Worm (Caenorhabditis elegans) whole organism, young adult: ENCODE results near the gene Y22D7AL.4.

Source experiments
- B0261.1 ChIP-seq: sonication (generic microtip); optimal IDR thresholded peaks from 2 replicates; lab custom pipeline; 2016; ENCODE audit warnings: mild to moderate bottlenecking, missing genetic modification characterization, moderate library complexity, missing compliant biosample characterization
- B0336.3 ChIP-seq: fragments of 200-800 bp; sonication (Bioruptor generic); IDR thresholded peaks from 2 replicates; pipeline ENCODE4 v1.3.6; 2022; ENCODE audit warnings: missing genetic modification characterization, missing compliant biosample characterization
- D2030.7 ChIP-seq: fragments of 200-800 bp; sonication (Bioruptor generic); IDR thresholded peaks from 2 replicates; pipeline ENCODE4 v1.3.6; 2022; ENCODE audit warnings: missing genetic modification reagents, missing genetic modification characterization, missing compliant biosample characterization
- K12H6.12 ChIP-seq: fragments of 200-800 bp; sonication (Bioruptor generic); optimal IDR thresholded peaks from 2 replicates; lab custom pipeline; 2018; ENCODE audit warnings: mild to moderate bottlenecking, missing genetic modification characterization, missing compliant biosample characterization
- T07F8.4 ChIP-seq: sonication (generic microtip); optimal IDR thresholded peaks from 2 replicates; lab custom pipeline; 2016; ENCODE audit warnings: mild to moderate bottlenecking, missing genetic modification characterization, moderate library complexity, missing compliant biosample characterization
- T26A5.8 ChIP-seq: sonication (generic microtip); optimal IDR thresholded peaks from 2 replicates; lab custom pipeline; 2016; ENCODE audit warnings: missing genetic modification characterization, missing compliant biosample characterization
- Y56A3A.18 ChIP-seq: fragments of 200-800 bp; sonication (Bioruptor generic); IDR thresholded peaks from 2 replicates; pipeline ENCODE4 v1.3.6; 2022; ENCODE audit warnings: missing genetic modification reagents, missing genetic modification characterization, missing compliant biosample characterization
- Y79H2A.3 ChIP-seq: fragments of 200-800 bp; sonication (Bioruptor generic); conservative IDR thresholded peaks from 2 replicates; pipeline ENCODE4 v1.3.6; 2022; ENCODE audit warnings: missing genetic modification reagents, missing genetic modification characterization, missing compliant biosample characterization
- Y95B8A.8 ChIP-seq: fragments of 200-800 bp; sonication (Bioruptor generic); IDR thresholded peaks from 2 replicates; pipeline ENCODE4 v1.3.6; 2022; ENCODE audit warnings: missing genetic modification reagents, missing genetic modification characterization, missing compliant biosample characterization
- ama-1 ChIP-seq, 3 experiments: fragments of 150-350 bp in 1 of 3; sonication (generic microtip) in 2 of 3; optimal IDR thresholded peaks; 2 replicates each; lab custom pipeline; 2014 to 2018; ENCODE audit warnings: missing biosample characterization in 2 of 3, missing genetic modification characterization in 2 of 3, missing genetic modification reagents in 2 of 3
- aptf-2 ChIP-seq: fragments of 200-800 bp; sonication (Bioruptor generic); conservative IDR thresholded peaks from 2 replicates; pipeline ENCODE4 v1.3.6; 2022; ENCODE audit warnings: missing genetic modification reagents, missing genetic modification characterization, missing compliant biosample characterization
- athp-1 ChIP-seq: sonication (generic microtip); optimal IDR thresholded peaks from 2 replicates; lab custom pipeline; 2017; ENCODE audit warnings: mild to moderate bottlenecking, missing genetic modification characterization, missing compliant biosample characterization
- attf-3 ChIP-seq: fragments of 200-800 bp; sonication (Bioruptor generic); conservative IDR thresholded peaks from 2 replicates; pipeline ENCODE4 v1.3.6; 2022; ENCODE audit warnings: missing genetic modification reagents, missing genetic modification characterization, missing compliant biosample characterization
- attf-5 ChIP-seq: fragments of 200-800 bp; sonication (Bioruptor generic); optimal IDR thresholded peaks from 2 replicates; lab custom pipeline; 2018; ENCODE audit warnings: mild to moderate bottlenecking, missing genetic modification characterization, missing compliant biosample characterization
- cebp-2 ChIP-seq: fragments of 200-800 bp; sonication (Bioruptor generic); IDR thresholded peaks from 2 replicates; pipeline ENCODE4 v1.3.6; 2022; ENCODE audit warnings: missing genetic modification characterization, missing compliant biosample characterization
- ceh-100 ChIP-seq: fragments of 200-800 bp; sonication (Bioruptor generic); IDR thresholded peaks from 2 replicates; pipeline ENCODE4 v1.3.6; 2022; ENCODE audit warnings: missing genetic modification reagents, missing genetic modification characterization, missing compliant biosample characterization
- ceh-27 ChIP-seq: fragments of 200-800 bp; sonication (Bioruptor generic); optimal IDR thresholded peaks from 2 replicates; lab custom pipeline; 2018; ENCODE audit warnings: mild to moderate bottlenecking, missing genetic modification characterization, moderate library complexity, missing compliant biosample characterization
- chd-7 ChIP-seq: sonication (generic microtip); optimal IDR thresholded peaks from 2 replicates; lab custom pipeline; 2016; ENCODE audit warnings: mild to moderate bottlenecking, missing genetic modification characterization, moderate library complexity, missing compliant biosample characterization
- die-1 ChIP-seq: sonication (generic microtip); optimal IDR thresholded peaks from 2 replicates; lab custom pipeline; 2016; ENCODE audit warnings: missing genotype, mild to moderate bottlenecking, missing genetic modification characterization, missing compliant biosample characterization
- dpl-1 ChIP-seq: fragments of 150-350 bp; optimal IDR thresholded peaks from 2 replicates; lab custom pipeline; 2014; ENCODE audit warnings: missing biosample characterization, missing genetic modification reagents, missing genetic modification characterization
- efl-1 ChIP-seq: fragments of 150-350 bp; optimal IDR thresholded peaks from 2 replicates; lab custom pipeline; 2014; ENCODE audit warnings: missing biosample characterization, missing genetic modification reagents, missing genetic modification characterization
- ekl-4 ChIP-seq: fragments of 200-800 bp; sonication (Bioruptor generic); IDR thresholded peaks from 2 replicates; pipeline ENCODE4 v1.3.6; 2022; ENCODE audit warnings: missing genetic modification reagents, missing genetic modification characterization, missing compliant biosample characterization
- fkh-3 ChIP-seq: sonication (generic microtip); optimal IDR thresholded peaks from 2 replicates; lab custom pipeline; 2016; ENCODE audit warnings: mild to moderate bottlenecking, missing genetic modification characterization, missing compliant biosample characterization
- hlh-26 ChIP-seq: fragments of 200-800 bp; sonication (Bioruptor generic); conservative IDR thresholded peaks from 2 replicates; pipeline ENCODE4 v1.3.6; 2022; ENCODE audit warnings: missing genetic modification reagents, missing genetic modification characterization, missing compliant biosample characterization
- hmg-1.2 ChIP-seq: fragments of 200-800 bp; sonication (Bioruptor generic); IDR thresholded peaks from 2 replicates; pipeline ENCODE4 v1.3.6; 2022; ENCODE audit warnings: missing genetic modification reagents, missing genetic modification characterization, missing compliant biosample characterization
- hrde-1 ChIP-seq: sonication (generic microtip); optimal IDR thresholded peaks from 2 replicates; lab custom pipeline; 2016; ENCODE audit warnings: missing genetic modification characterization, mild to moderate bottlenecking, missing compliant biosample characterization, moderate library complexity, missing genotype, missing genetic modification reagents, borderline replicate concordance
- lag-1 ChIP-seq: fragments of 200-800 bp; sonication (Bioruptor generic); IDR thresholded peaks from 2 replicates; pipeline ENCODE4 v1.3.6; 2022; ENCODE audit warnings: missing genetic modification reagents, missing genetic modification characterization, missing compliant biosample characterization
- let-526 ChIP-seq: fragments of 200-800 bp; sonication (Bioruptor generic); IDR thresholded peaks from 2 replicates; pipeline ENCODE4 v1.3.6; 2022; ENCODE audit warnings: missing genetic modification reagents, missing genetic modification characterization, missing compliant biosample characterization
- lin-35 ChIP-seq, 3 experiments: fragments of 150-350 bp in 2 of 3; sonication (generic microtip) in 1 of 3; optimal IDR thresholded peaks; 2 replicates each; lab custom pipeline; 2014 to 2018; ENCODE audit warnings: missing biosample characterization in 3 of 3, missing genetic modification characterization in 3 of 3, missing genetic modification reagents in 3 of 3
- lir-1 ChIP-seq: fragments of 200-800 bp; sonication (Bioruptor generic); conservative IDR thresholded peaks from 2 replicates; pipeline ENCODE4 v1.3.6; 2022; ENCODE audit warnings: missing genetic modification reagents, missing genetic modification characterization, missing compliant biosample characterization
- lsy-27 ChIP-seq: sonication (generic microtip); optimal IDR thresholded peaks from 2 replicates; lab custom pipeline; 2017; ENCODE audit warnings: missing genetic modification characterization, mild to moderate bottlenecking, missing compliant biosample characterization, antibody characterized with exemption, missing genotype, borderline replicate concordance; ENCODE audit not compliant: insufficient read depth
- madf-8 ChIP-seq: fragments of 200-800 bp; sonication (Bioruptor generic); conservative IDR thresholded peaks from 2 replicates; pipeline ENCODE4 v1.3.6; 2022; ENCODE audit warnings: missing genetic modification reagents, missing genetic modification characterization, missing compliant biosample characterization
- mxl-1 ChIP-seq: sonication (generic microtip); optimal IDR thresholded peaks from 2 replicates; lab custom pipeline; 2016; ENCODE audit warnings: missing genetic modification characterization, missing compliant biosample characterization
- nhr-80 ChIP-seq: sonication (generic microtip); optimal IDR thresholded peaks from 2 replicates; lab custom pipeline; 2016; ENCODE audit warnings: missing genetic modification characterization, missing compliant biosample characterization
- nhr-90 ChIP-seq: sonication (generic microtip); optimal IDR thresholded peaks from 2 replicates; lab custom pipeline; 2016; ENCODE audit warnings: missing genotype, mild to moderate bottlenecking, missing genetic modification characterization, missing compliant biosample characterization
- rpc-1 ChIP-seq, 2 experiments: fragments of 150-350 bp in 1 of 2; sonication (generic microtip) in 1 of 2; optimal IDR thresholded peaks; 2 replicates each; lab custom pipeline; 2014 to 2018; ENCODE audit warnings: missing biosample characterization in 1 of 2, missing genetic modification characterization in 1 of 2, missing genetic modification reagents in 1 of 2, missing genotype in 1 of 2
- snpc-1.1 ChIP-seq: sonication (generic microtip); optimal IDR thresholded peaks from 2 replicates; lab custom pipeline; 2017; ENCODE audit warnings: missing genetic modification characterization, mild to moderate bottlenecking, missing compliant biosample characterization, antibody characterized with exemption, moderate library complexity, missing genotype, missing genetic modification reagents; ENCODE audit not compliant: insufficient read depth
- snpc-1.3 ChIP-seq: sonication (generic microtip); optimal IDR thresholded peaks from 2 replicates; lab custom pipeline; 2017; ENCODE audit warnings: missing genetic modification characterization, mild to moderate bottlenecking, missing compliant biosample characterization, antibody characterized with exemption, moderate library complexity, missing genotype, missing genetic modification reagents; ENCODE audit not compliant: insufficient read depth
- snpc-4 ChIP-seq, 5 experiments: fragments of 150-350 bp in 1 of 5; sonication (generic microtip) in 4 of 5; optimal IDR thresholded peaks; 2 replicates each; lab custom pipeline; 2014 to 2018; ENCODE audit warnings: missing genetic modification characterization in 5 of 5, missing biosample characterization in 3 of 5, antibody characterized with exemption in 2 of 5, mild to moderate bottlenecking in 2 of 5, missing compliant biosample characterization in 2 of 5, missing genotype in 2 of 5, moderate library complexity in 2 of 5, missing genetic modification reagents in 1 of 5
- sptf-2 ChIP-seq: fragments of 200-800 bp; sonication (Bioruptor generic); optimal IDR thresholded peaks from 2 replicates; lab custom pipeline; 2018; ENCODE audit warnings: mild to moderate bottlenecking, missing genetic modification characterization, missing compliant biosample characterization
- tlf-1 ChIP-seq: fragments of 200-800 bp; sonication (Bioruptor generic); optimal IDR thresholded peaks from 2 replicates; lab custom pipeline; 2018; ENCODE audit warnings: mild to moderate bottlenecking, missing genetic modification characterization, missing compliant biosample characterization
- unc-62 ChIP-seq: fragments of 150-350 bp; optimal IDR thresholded peaks from 2 replicates; lab custom pipeline; 2014; ENCODE audit warnings: missing biosample characterization, missing genetic modification reagents, missing genetic modification characterization
- ztf-25 ChIP-seq: fragments of 200-800 bp; sonication (Bioruptor generic); IDR thresholded peaks from 2 replicates; pipeline ENCODE4 v1.3.6; 2022; ENCODE audit warnings: missing genetic modification reagents, missing genetic modification characterization, missing compliant biosample characterization
- ztf-3 ChIP-seq: fragments of 200-800 bp; sonication (Bioruptor generic); optimal IDR thresholded peaks from 2 replicates; lab custom pipeline; 2018; ENCODE audit warnings: mild to moderate bottlenecking, missing genetic modification characterization, missing compliant biosample characterization

Gene Y22D7AL.4

ce11 chrIII:1598927-1599326 lies 27.5 kb upstream of the Y22D7AL.4 start (continued):
- TF ChIP-seq B0261.1 (tag; lab: Kevin White, UChicago) = peak; percentile 73
- TF ChIP-seq fkh-3 (tag; lab: Kevin White, UChicago) = no peak
- TF ChIP-seq B0336.3 = no peak
- TF ChIP-seq Y56A3A.18 = 0 out of 2 replicates have a peak, but pooled peaks have one; percentile 21
- no peak for TF ChIP-seq Y79H2A.3
- TF ChIP-seq T07F8.4 (tag; lab: Kevin White, UChicago) = peak; percentile 1
- TF ChIP-seq aptf-2 (GFP tag; lab: Robert Waterston, UW) = no peak
- TF ChIP-seq snpc-1.3 (tag; lab: Kevin White, UChicago) = peak; percentile 59
- TF ChIP-seq, all 124 proteins: peak for 30

- TF ChIP-seq mxl-1 (tag; lab: Kevin White, UChicago) (peak; percentile 59), madf-8 (no peak), hlh-26 (no peak), ceh-27 (GFP tag; lab: Kevin White, UChicago) (peak; percentile 0), T26A5.8 (tag; lab: Kevin White, UChicago) (peak; percentile 12), dpl-1 (GFP tag; lab: Kevin White, UChicago) (no peak), ceh-100 (GFP tag; lab: Robert Waterston, UW) (no peak), snpc-4 (GFP tag; optimal IDR thresholded peaks at IDR 0.05; lab: Kevin White, UChicago) (peak; percentile 50), snpc-4 (tag; optimal IDR thresholded peaks at IDR 0.05; lab: Kevin White, UChicago) (peak in 1 of 4 experiments; percentile 13), snpc-1.3 (tag; lab: Kevin White, UChicago) (peak; percentile 64), athp-1 (peak; percentile 83), ekl-4 (GFP tag; lab: Robert Waterston, UW) (no peak), Y56A3A.18 (0 out of 2 replicates have a peak, but pooled peaks have one; percentile 53), K12H6.12 (tag; lab: Kevin White, UChicago) (no peak), ztf-25 (peak; percentile 77; the same call in 1 of the 2 replicates), Y95B8A.8 (GFP tag; lab: Robert Waterston, UW) (no peak), let-526 (GFP tag; lab: Robert Waterston, UW) (no peak), attf-3 (GFP tag; lab: Robert Waterston, UW) (0 out of 2 replicates have a peak, but pooled peaks have one; percentile 27), nhr-90 (tag; lab: Kevin White, UChicago) (peak; percentile 80), hmg-1.2 (GFP tag; lab: Robert Waterston, UW) (peak; percentile 55), ztf-3 (GFP tag; lab: Kevin White, UChicago) (no peak), tlf-1 (GFP tag; lab: Kevin White, UChicago) (no peak), lag-1 (no peak), lin-35 (GFP tag; optimal IDR thresholded peaks at IDR 0.05; lab: Kevin White, UChicago) (peak in 1 of 3 experiments; percentile 29), rpc-1 (optimal IDR thresholded peaks at IDR 0.05; lab: Kevin White, UChicago) (peak; percentile 77), rpc-1 (tag; optimal IDR thresholded peaks at IDR 0.05; lab: Kevin White, UChicago) (peak; percentile 91), chd-7 (tag; lab: Kevin White, UChicago) (peak; percentile 53), unc-62 (GFP tag; lab: Kevin White, UChicago) (no peak), nhr-80 (tag; lab: Kevin White, UChicago) (no peak), aptf-2 (GFP tag; lab: Robert Waterston, UW) (no peak), efl-1 (no peak), die-1 (tag; lab: Kevin White, UChicago) (peak; percentile 85), cebp-2 (GFP tag; lab: Robert Waterston, UW) (no peak), snpc-1.1 (tag; lab: Kevin White, UChicago) (no peak), ama-1 (optimal IDR thresholded peaks at IDR 0.05; lab: Kevin White, UChicago) (no peak), ama-1 (GFP tag; optimal IDR thresholded peaks at IDR 0.05; lab: Kevin White, UChicago) (peak; percentile 41 to 72), D2030.7 (GFP tag; lab: Robert Waterston, UW) (peak; percentile 76), lsy-27 (tag; lab: Kevin White, UChicago) (no peak), lir-1 (GFP tag; lab: Robert Waterston, UW) (peak; percentile 16; the same call in 1 of the 2 replicates), attf-5 (peak; percentile 24), sptf-2 (GFP tag; lab: Kevin White, UChicago) (no peak), hrde-1 (tag; lab: Kevin White, UChicago) (peak; percentile 59)
These were observed 25.7 kb upstream of the Y22D7AL.4 start, which contains the start of gene sms-3 for ce11 chrIII:1600670-1601194. Gene sms-3, minus strand, starts transcription at chrIII:1601144.
